Worm (Caenorhabditis elegans) whole organism, young adult: ENCODE results near the gene let-268.

Source experiments
- ama-1 ChIP-seq, 3 experiments: fragments of 150-350 bp in 1 of 3; sonication (generic microtip) in 2 of 3; optimal IDR thresholded peaks; 2 replicates each; lab custom pipeline; 2014 to 2018; ENCODE audit warnings: missing biosample characterization in 2 of 3, missing genetic modification characterization in 2 of 3, missing genetic modification reagents in 2 of 3
- attf-5 ChIP-seq: fragments of 200-800 bp; sonication (Bioruptor generic); optimal IDR thresholded peaks from 2 replicates; lab custom pipeline; 2018; ENCODE audit warnings: mild to moderate bottlenecking, missing genetic modification characterization, missing compliant biosample characterization
- bed-2 ChIP-seq: fragments of 200-800 bp; sonication (Bioruptor generic); IDR thresholded peaks from 2 replicates; pipeline ENCODE4 v1.3.6; 2022; ENCODE audit warnings: missing genetic modification reagents, missing genetic modification characterization, missing compliant biosample characterization
- dox-1 ChIP-seq: fragments of 200-800 bp; sonication (Bioruptor generic); IDR thresholded peaks from 2 replicates; pipeline ENCODE4 v1.3.6; 2022; ENCODE audit warnings: missing genetic modification reagents, missing genetic modification characterization, missing compliant biosample characterization
- lsl-1 ChIP-seq: fragments of 200-800 bp; sonication (Bioruptor generic); optimal IDR thresholded peaks from 2 replicates; lab custom pipeline; 2018; ENCODE audit warnings: mild to moderate bottlenecking, missing genetic modification characterization, moderate library complexity, missing compliant biosample characterization
- madf-10 ChIP-seq: sonication (generic microtip); optimal IDR thresholded peaks from 2 replicates; lab custom pipeline; 2016; ENCODE audit warnings: mild to moderate bottlenecking, missing genetic modification characterization, missing compliant biosample characterization
- mes-4 ChIP-seq: sonication (generic microtip); optimal IDR thresholded peaks from 2 replicates; lab custom pipeline; 2016; ENCODE audit warnings: missing genotype, missing genetic modification characterization, missing compliant biosample characterization
- nfya-1 ChIP-seq: sonication (generic microtip); optimal IDR thresholded peaks from 2 replicates; lab custom pipeline; 2017; ENCODE audit warnings: antibody characterized with exemption, missing compliant biosample characterization, missing genetic modification characterization, borderline replicate concordance; ENCODE audit not compliant: insufficient read depth
- rpc-1 ChIP-seq, 2 experiments: fragments of 150-350 bp in 1 of 2; sonication (generic microtip) in 1 of 2; optimal IDR thresholded peaks; 2 replicates each; lab custom pipeline; 2014 to 2018; ENCODE audit warnings: missing biosample characterization in 1 of 2, missing genetic modification characterization in 1 of 2, missing genetic modification reagents in 1 of 2, missing genotype in 1 of 2
- unc-62 ChIP-seq: fragments of 150-350 bp; optimal IDR thresholded peaks from 2 replicates; lab custom pipeline; 2014; ENCODE audit warnings: missing biosample characterization, missing genetic modification reagents, missing genetic modification characterization
- xnd-1 ChIP-seq: sonication (generic microtip); optimal IDR thresholded peaks from 2 replicates; lab custom pipeline; 2016; ENCODE audit warnings: missing genotype, missing genetic modification reagents, missing genetic modification characterization, missing compliant biosample characterization

- TF ChIP-seq nfya-1 (tag; lab: Kevin White, UChicago) (no peak), attf-5 (GFP tag; lab: Kevin White, UChicago) (no peak), mes-4 (no peak), lsl-1 (GFP tag; lab: Kevin White, UChicago) (no peak), ama-1 (optimal IDR thresholded peaks at IDR 0.05; lab: Kevin White, UChicago) (no peak), ama-1 (GFP tag; optimal IDR thresholded peaks at IDR 0.05; lab: Kevin White, UChicago) (no peak), bed-2 (GFP tag; lab: Robert Waterston, UW) (no peak), rpc-1 (optimal IDR thresholded peaks at IDR 0.05; lab: Kevin White, UChicago) (no peak), rpc-1 (tag; optimal IDR thresholded peaks at IDR 0.05; lab: Kevin White, UChicago) (no peak), unc-62 (no peak), xnd-1 (tag; lab: Kevin White, UChicago) (no peak), madf-10 (tag; lab: Kevin White, UChicago) (no peak), dox-1 (GFP tag; lab: Robert Waterston, UW) (no peak)
Measured at ce11 chrII:10014384-10014783, 25.4 kb downstream of the let-268 start.
